Fruit fly (Drosophila melanogaster) whole organism, pupa: ENCODE measurements around the gene CG14079.

Experiments
- CG10348 ChIP-seq: fragments of 200-800 bp; sonication (Bioruptor generic); IDR thresholded peaks from 2 replicates; pipeline ENCODE4 v1.3.6; 2022; ENCODE audit warnings: missing biosample characterization, missing genetic modification characterization
- CG12605 ChIP-seq: fragments of 200-800 bp; sonication (Bioruptor generic); IDR thresholded peaks from 2 replicates; pipeline ENCODE4 v1.3.6; 2022; ENCODE audit warnings: missing biosample characterization, missing genetic modification characterization
- CG13204 ChIP-seq: fragments of 200-800 bp; sonication (Bioruptor generic); optimal IDR thresholded peaks from 2 replicates; lab custom pipeline; 2018; ENCODE audit warnings: missing biosample characterization, mild to moderate bottlenecking, missing genetic modification characterization, moderate library complexity
- CG14655 ChIP-seq: fragments of 200-800 bp; sonication (Bioruptor generic); optimal IDR thresholded peaks from 3 replicates; lab custom pipeline; 2017; ENCODE audit warnings: mild to moderate bottlenecking, missing biosample characterization, missing genetic modification reagents, missing genetic modification characterization
- CG15710 ChIP-seq: fragments of 200-800 bp; sonication (Bioruptor generic); optimal IDR thresholded peaks from 2 replicates; lab custom pipeline; 2018; ENCODE audit warnings: missing biosample characterization, mild to moderate bottlenecking, missing genetic modification characterization, moderate library complexity
- CG17806 ChIP-seq: fragments of 200-800 bp; sonication (Bioruptor generic); optimal IDR thresholded peaks from 2 replicates; lab custom pipeline; 2018; ENCODE audit warnings: missing biosample characterization, mild to moderate bottlenecking, missing genetic modification characterization, moderate library complexity
- CG32121 ChIP-seq: fragments of 200-800 bp; sonication (Bioruptor generic); IDR thresholded peaks from 2 replicates; pipeline ENCODE4 v1.3.6; 2022; ENCODE audit warnings: missing biosample characterization, missing genetic modification characterization
- CG34367 ChIP-seq: fragments of 200-800 bp; sonication (Bioruptor generic); optimal IDR thresholded peaks from 2 replicates; lab custom pipeline; 2018; ENCODE audit warnings: missing biosample characterization, mild to moderate bottlenecking, missing genetic modification characterization
- CG4496 ChIP-seq: fragments of 200-800 bp; sonication (Bioruptor generic); IDR thresholded peaks from 3 replicates; pipeline ENCODE4 v1.3.6; 2022; ENCODE audit warnings: missing biosample characterization, missing genetic modification characterization
- CG8159 ChIP-seq: fragments of 200-800 bp; sonication (Bioruptor generic); optimal IDR thresholded peaks from 3 replicates; lab custom pipeline; 2018; ENCODE audit warnings: missing biosample characterization, mild to moderate bottlenecking, missing genetic modification characterization, moderate library complexity
- CG8301 ChIP-seq: fragments of 200-800 bp; sonication (Bioruptor generic); optimal IDR thresholded peaks from 2 replicates; lab custom pipeline; 2018; ENCODE audit warnings: missing biosample characterization, mild to moderate bottlenecking, missing genetic modification characterization
- CG9948 ChIP-seq: fragments of 200-800 bp; sonication (Bioruptor generic); optimal IDR thresholded peaks from 2 replicates; lab custom pipeline; 2018; ENCODE audit warnings: missing biosample characterization, mild to moderate bottlenecking, missing genetic modification characterization, moderate library complexity
- D1 ChIP-seq: fragments of 200-800 bp; sonication (Bioruptor generic); optimal IDR thresholded peaks from 2 replicates; lab custom pipeline; 2018; ENCODE audit warnings: missing biosample characterization, mild to moderate bottlenecking, missing genetic modification characterization, moderate library complexity
- EcR ChIP-seq: fragments of 200-800 bp; sonication (Bioruptor generic); optimal IDR thresholded peaks from 3 replicates; lab custom pipeline; 2019; ENCODE audit warnings: missing biosample characterization, missing genetic modification characterization, mild to moderate bottlenecking, moderate library complexity, missing genetic modification reagents
- Ets98B ChIP-seq: fragments of 200-800 bp; sonication (Bioruptor generic); IDR thresholded peaks from 2 replicates; pipeline ENCODE4 v1.3.6; 2022; ENCODE audit warnings: missing biosample characterization, missing genetic modification characterization
- Pif1A ChIP-seq: fragments of 200-800 bp; sonication (Bioruptor generic); optimal IDR thresholded peaks from 3 replicates; lab custom pipeline; 2016; ENCODE audit warnings: missing biosample characterization, missing genetic modification characterization
- Pif1B ChIP-seq: fragments of 200-800 bp; sonication (Bioruptor generic); optimal IDR thresholded peaks from 3 replicates; lab custom pipeline; 2016; ENCODE audit warnings: missing biosample characterization, missing genetic modification characterization
- Snoo ChIP-seq: fragments of 200-800 bp; sonication (Bioruptor generic); optimal IDR thresholded peaks from 3 replicates; lab custom pipeline; 2017; ENCODE audit warnings: missing biosample characterization, mild to moderate bottlenecking, missing genetic modification characterization, inconsistent platforms
- fd96Ca ChIP-seq: fragments of 200-800 bp; sonication (Bioruptor generic); IDR thresholded peaks from 3 replicates; pipeline ENCODE4 v1.3.6; 2022; ENCODE audit warnings: missing biosample characterization, missing genetic modification characterization
- gl ChIP-seq: fragments of 200-800 bp; sonication (Bioruptor generic); optimal IDR thresholded peaks from 2 replicates; lab custom pipeline; 2018; ENCODE audit warnings: missing biosample characterization, mild to moderate bottlenecking, missing genetic modification characterization
- rn ChIP-seq: fragments of 200-800 bp; sonication (Bioruptor generic); IDR thresholded peaks from 2 replicates; pipeline ENCODE4 v1.3.6; 2022; ENCODE audit warnings: missing biosample characterization, missing genetic modification characterization

Gene CG14079

dm6 chr3L:19054266-19054665 is 43.5 kb upstream of the CG14079 start:
- no peak for TF ChIP-seq CG9948
- TF ChIP-seq CG13204 (GFP tag; lab: Kevin White, UChicago) = peak; percentile 51

- TF ChIP-seq CG10348 (no peak), Pif1A (GFP tag; lab: Kevin White, UChicago) (peak; percentile 37), CG8159 (peak; percentile 72), EcR (GFP tag; lab: Kevin White, UChicago) (no peak), CG4496 (GFP tag; lab: Robert Waterston, UW) (no peak), CG17806 (tag; lab: Kevin White, UChicago) (peak; percentile 71), Ets98B (GFP tag; lab: Robert Waterston, UW) (peak; percentile 25; the same call in 1 of the 2 replicates), CG13204 (GFP tag; lab: Kevin White, UChicago) (no peak), gl (tag; lab: Kevin White, UChicago) (no peak), CG14655 (GFP tag; lab: Kevin White, UChicago) (peak; percentile 64), CG8301 (peak; percentile 48), CG32121 (GFP tag; lab: Robert Waterston, UW) (no peak; the same call in 1 of the 2 replicates), fd96Ca (GFP tag; lab: Robert Waterston, UW) (no peak), Pif1B (GFP tag; lab: Kevin White, UChicago) (peak; percentile 39), CG12605 (GFP tag; lab: Robert Waterston, UW) (0 out of 2 replicates have a peak, but pooled peaks have one; percentile 30), CG34367 (tag; lab: Kevin White, UChicago) (peak; percentile 51), CG9948 (peak; percentile 49), D1 (tag; lab: Kevin White, UChicago) (peak; percentile 46), rn (GFP tag; lab: Robert Waterston, UW) (no peak), Snoo (tag; lab: Kevin White, UChicago) (peak; percentile 31), CG15710 (tag; lab: Kevin White, UChicago) (peak; percentile 69)
These were observed 42.7 kb upstream of the CG14079 start for dm6 chr3L:19055064-19055463.

- no peak for TF ChIP-seq Ets98B (GFP tag; lab: Robert Waterston, UW)
- no peak; the same call in 1 of the 2 replicates for TF ChIP-seq CG32121 (GFP tag; lab: Robert Waterston, UW)
- no peak for TF ChIP-seq CG10348
- no peak for TF ChIP-seq rn (GFP tag; lab: Robert Waterston, UW)
- no peak for TF ChIP-seq fd96Ca (GFP tag; lab: Robert Waterston, UW)
- no peak for TF ChIP-seq CG34367 (tag; lab: Kevin White, UChicago)
- TF ChIP-seq CG12605 (GFP tag; lab: Robert Waterston, UW) = no peak
- no peak for TF ChIP-seq D1 (tag; lab: Kevin White, UChicago)
- no peak for TF ChIP-seq gl (tag; lab: Kevin White, UChicago)
- no peak for TF ChIP-seq CG8301
- TF ChIP-seq Pif1A (GFP tag; lab: Kevin White, UChicago) = no peak
- peak; percentile 12 for TF ChIP-seq Pif1B (GFP tag; lab: Kevin White, UChicago)
- TF ChIP-seq CG8159 = no peak
- no peak for TF ChIP-seq EcR (GFP tag; lab: Kevin White, UChicago)
- TF ChIP-seq CG15710 (tag; lab: Kevin White, UChicago) = peak; percentile 58
- TF ChIP-seq Snoo (tag; lab: Kevin White, UChicago) = no peak
- TF ChIP-seq CG14655 (GFP tag; lab: Kevin White, UChicago) = peak; percentile 59
- TF ChIP-seq CG13204 (GFP tag; lab: Kevin White, UChicago) = no peak
- no peak for TF ChIP-seq CG4496 (GFP tag; lab: Robert Waterston, UW)
- TF ChIP-seq CG9948 = peak; percentile 33
- TF ChIP-seq CG17806 (tag; lab: Kevin White, UChicago) = peak; percentile 54
These were observed 40.9 kb upstream of the CG14079 start for dm6 chr3L:19056857-19057324.

dm6 chr3L:19058824-19059223 is 39.0 kb upstream of the CG14079 start:
- TF ChIP-seq CG15710 (tag; lab: Kevin White, UChicago) = no peak
- 0 out of 3 replicates have a peak, but pooled peaks have one; percentile 10 for TF ChIP-seq CG4496 (GFP tag; lab: Robert Waterston, UW)

- no peak for TF ChIP-seq CG14655 (GFP tag; lab: Kevin White, UChicago)
- TF ChIP-seq CG8159 = peak; percentile 35
- TF ChIP-seq CG4496 (GFP tag; lab: Robert Waterston, UW) = peak; percentile 23
- TF ChIP-seq EcR (GFP tag; lab: Kevin White, UChicago) = no peak
- no peak for TF ChIP-seq CG9948
- TF ChIP-seq fd96Ca (GFP tag; lab: Robert Waterston, UW) = peak; percentile 50; the same call in 1 of the 3 replicates
- peak; percentile 36 for TF ChIP-seq CG15710 (tag; lab: Kevin White, UChicago)
- peak; percentile 63 for TF ChIP-seq CG12605 (GFP tag; lab: Robert Waterston, UW)
- TF ChIP-seq Ets98B (GFP tag; lab: Robert Waterston, UW) = peak; percentile 45; the same call in 1 of the 2 replicates
- TF ChIP-seq Pif1B (GFP tag; lab: Kevin White, UChicago) = peak; percentile 52
- TF ChIP-seq Pif1A (GFP tag; lab: Kevin White, UChicago) = peak; percentile 79
- peak; percentile 58 for TF ChIP-seq CG13204 (GFP tag; lab: Kevin White, UChicago)
- peak; percentile 5 for TF ChIP-seq gl (tag; lab: Kevin White, UChicago)
- TF ChIP-seq CG10348 = no peak
- peak; percentile 61 for TF ChIP-seq CG8301
- no peak for TF ChIP-seq CG17806 (tag; lab: Kevin White, UChicago)
- no peak for TF ChIP-seq rn (GFP tag; lab: Robert Waterston, UW)
- TF ChIP-seq Snoo (tag; lab: Kevin White, UChicago) = peak; percentile 64
- no peak for TF ChIP-seq D1 (tag; lab: Kevin White, UChicago)
- no peak for TF ChIP-seq CG34367 (tag; lab: Kevin White, UChicago)
- peak; percentile 33 for TF ChIP-seq CG32121 (GFP tag; lab: Robert Waterston, UW)
These were observed 35.1 kb upstream of the CG14079 start, which contains the start of the genes Ugt316A1 and Sfxn2 for dm6 chr3L:19062472-19063409. TSS of gene Ugt316A1 (minus strand) at chr3L:19062816. TSS of gene Sfxn2 (plus strand) at chr3L:19063165.
